Fruit fly (Drosophila melanogaster): ENCODE data around the gene CG44574.

CG44574 gene

DNA sequence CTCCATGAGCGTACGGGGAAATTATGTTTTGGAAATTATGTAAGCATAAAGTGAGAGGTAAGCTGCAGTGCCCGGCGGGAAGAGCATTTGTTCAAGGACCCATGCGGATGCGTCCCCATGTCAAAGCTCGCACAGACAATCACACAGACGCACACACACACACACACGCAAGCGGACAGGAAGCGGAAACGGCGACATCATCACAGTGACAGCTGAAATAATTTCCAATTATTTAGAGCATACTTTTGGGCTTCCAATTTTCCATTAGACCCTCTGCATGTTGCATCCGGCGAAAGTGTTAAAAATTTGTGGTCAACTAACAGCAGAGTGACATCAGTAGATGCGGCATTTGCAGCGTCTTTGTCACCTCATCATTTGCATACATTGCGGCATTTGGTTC is 16.8 kb upstream of the CG44574 start (continued):
- TF ChIP-seq CG42726 (GFP tag; IDR thresholded peaks at IDR 0.05; ENCODE audit: partially characterized antibody) = no peak
- peak; percentile 12; the same call in 1 of the 3 replicates for TF ChIP-seq CG34422 (GFP tag; IDR thresholded peaks at IDR 0.05)
- TF ChIP-seq CG10959 (GFP tag; IDR thresholded peaks at IDR 0.05) = peak; percentile 20; the same call in 1 of the 2 replicates
- no peak for TF ChIP-seq CG3838 (GFP tag; optimal IDR thresholded peaks at IDR 0.05)
- no peak for TF ChIP-seq dmrt99B (tag; optimal IDR thresholded peaks at IDR 0.05)
- TF ChIP-seq Mes4 (GFP tag; optimal IDR thresholded peaks at IDR 0.05) = no peak
- 0 out of 3 replicates have a peak, but pooled peaks have one; percentile 18 for TF ChIP-seq ken (GFP tag; IDR thresholded peaks at IDR 0.05)
- 0 out of 3 replicates have a peak, but pooled peaks have one; percentile 14 for TF ChIP-seq mld (GFP tag; IDR thresholded peaks at IDR 0.05; ENCODE audit: partially characterized antibody)
- peak; percentile 60 for TF ChIP-seq sens (GFP tag)
- TF ChIP-seq CG13894 (tag; optimal IDR thresholded peaks at IDR 0.05) = no peak
- no peak for TF ChIP-seq twi (tag; optimal IDR thresholded peaks at IDR 0.05)
- TF ChIP-seq zfh1 (GFP tag; IDR thresholded peaks at IDR 0.05) = 0 out of 3 replicates have a peak, but pooled peaks have one; percentile 36
- TF ChIP-seq sd (tag; optimal IDR thresholded peaks at IDR 0.05) = no peak
- no peak for TF ChIP-seq CG14667 (GFP tag; IDR thresholded peaks at IDR 0.05)
- no peak for TF ChIP-seq mirr (GFP tag; optimal IDR thresholded peaks at IDR 0.05)
- no peak for TF ChIP-seq Gsc (GFP tag; IDR thresholded peaks at IDR 0.05)
- no peak for TF ChIP-seq CG8290 (GFP tag; optimal IDR thresholded peaks at IDR 0.05)
- TF ChIP-seq CG8290 (tag; optimal IDR thresholded peaks at IDR 0.05) = peak in 1 of 2 experiments; percentile 44
- TF ChIP-seq ab (GFP tag; optimal IDR thresholded peaks at IDR 0.05) = no peak
- TF ChIP-seq CG4328 (GFP tag; optimal IDR thresholded peaks at IDR 0.05) = no peak
- TF ChIP-seq CG15479 (GFP tag; optimal IDR thresholded peaks at IDR 0.05) = no peak

DNA sequence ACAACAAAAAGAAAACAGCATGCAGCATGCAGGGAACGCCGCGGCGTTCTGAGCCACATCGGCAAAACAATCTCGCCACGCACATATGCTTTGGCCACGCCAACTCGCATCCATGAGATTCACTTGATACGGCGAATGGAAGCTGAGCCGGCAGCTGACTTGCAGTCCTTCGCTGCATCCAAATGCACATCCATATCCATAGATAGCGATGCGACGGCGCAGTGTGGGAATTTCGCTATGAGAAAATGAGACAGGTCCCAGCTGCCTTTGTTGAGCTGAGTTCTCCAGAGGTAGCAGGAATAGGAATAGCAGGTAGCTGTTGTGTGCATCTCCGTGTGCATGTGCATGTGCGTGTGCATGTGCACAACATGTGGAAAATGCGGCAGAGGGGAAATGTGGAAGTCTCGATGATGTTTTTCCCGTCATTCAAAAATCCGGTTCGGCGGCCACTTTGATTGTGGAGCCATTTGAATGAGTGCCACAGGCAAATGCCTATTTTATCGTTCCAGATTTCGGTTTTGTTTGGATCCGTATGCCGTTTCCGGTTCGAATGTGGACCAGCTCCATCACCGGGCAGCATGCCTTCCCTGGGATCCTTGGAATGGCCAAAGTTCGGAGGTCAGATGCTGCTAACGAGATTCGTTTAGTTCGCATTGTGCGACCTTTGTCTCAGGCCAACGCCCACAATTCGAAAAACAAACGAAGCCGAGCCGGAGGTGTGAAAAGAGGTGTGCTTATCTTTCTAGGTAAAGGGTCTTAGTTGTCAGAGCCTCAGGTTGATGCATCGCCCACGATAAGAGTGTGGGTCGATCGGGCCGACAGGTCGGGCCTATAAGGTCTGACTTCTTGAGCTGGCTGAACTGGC is 12.5 kb upstream of the CG44574 start:
- no peak for TF ChIP-seq z (GFP tag; IDR thresholded peaks at IDR 0.05)
- TF ChIP-seq CG15479 (GFP tag; optimal IDR thresholded peaks at IDR 0.05) = peak; percentile 93
- no peak for TF ChIP-seq CG13624 (GFP tag; optimal IDR thresholded peaks at IDR 0.05)
- TF ChIP-seq nerfin-1 (tag; optimal IDR thresholded peaks at IDR 0.05) = no peak
- TF ChIP-seq CG17186 (GFP tag; optimal IDR thresholded peaks at IDR 0.05) = no peak
- peak; percentile 50 for TF ChIP-seq D (optimal IDR thresholded peaks at IDR 0.05)
- no peak for TF ChIP-seq D (GFP tag; optimal IDR thresholded peaks at IDR 0.05)
- peak; percentile 12 for TF ChIP-seq oc (tag; optimal IDR thresholded peaks at IDR 0.05)
- TF ChIP-seq cg (GFP tag; optimal IDR thresholded peaks at IDR 0.05) = peak; percentile 37
- peak; percentile 76; the same call in 1 of the 3 replicates for TF ChIP-seq CG2199 (GFP tag; IDR thresholded peaks at IDR 0.05)
- TF ChIP-seq Side (GFP tag; optimal IDR thresholded peaks at IDR 0.05) = no peak
- TF ChIP-seq CG4360 (GFP tag; IDR thresholded peaks at IDR 0.05) = 0 out of 2 replicates have a peak, but pooled peaks have one; percentile 28
- TF ChIP-seq Ets65A (GFP tag) = peak; percentile 2
- TF ChIP-seq tll (GFP tag; optimal IDR thresholded peaks at IDR 0.05) = peak in 1 of 2 experiments; percentile 25
- TF ChIP-seq stc (GFP tag; IDR thresholded peaks at IDR 0.05) = no peak
- TF ChIP-seq Kr (GFP tag; optimal IDR thresholded peaks at IDR 0.05) = peak; percentile 87
- peak; percentile 67 for TF ChIP-seq ac (GFP tag; optimal IDR thresholded peaks at IDR 0.05)
- no peak for TF ChIP-seq CG10543 (GFP tag; optimal IDR thresholded peaks at IDR 0.05)
- TF ChIP-seq chm (GFP tag; IDR thresholded peaks at IDR 0.05) = peak; percentile 21; the same call in 1 of the 2 replicates
- peak; percentile 99 for TF ChIP-seq twi (tag; optimal IDR thresholded peaks at IDR 0.05)
- TF ChIP-seq aop (GFP tag; IDR thresholded peaks at IDR 0.05) = 0 out of 2 replicates have a peak, but pooled peaks have one; percentile 8
- peak in 1 of 2 experiments; percentile 86 for TF ChIP-seq Hr78 (GFP tag; optimal IDR thresholded peaks at IDR 0.05)
- TF ChIP-seq crol (GFP tag; IDR thresholded peaks at IDR 0.05) = peak; percentile 35; the same call in 1 of the 2 replicates
